Worm (Caenorhabditis elegans): ENCODE data around the gene phf-10.

- TF ChIP-seq ces-1 (GFP tag; optimal IDR thresholded peaks at IDR 0.05) (no peak), lin-13 (GFP tag; optimal IDR thresholded peaks at IDR 0.05) (no peak), nhr-11 (tag; optimal IDR thresholded peaks at IDR 0.05) (no peak), ceh-28 (tag; optimal IDR thresholded peaks at IDR 0.05) (no peak)
Measured at ce11 chrV:358473-358872, 47.1 kb upstream of the phf-10 start.

Measured in whole organism, L4 larva.